Worm (Caenorhabditis elegans): ENCODE results near the gene tes-1.

DNA sequence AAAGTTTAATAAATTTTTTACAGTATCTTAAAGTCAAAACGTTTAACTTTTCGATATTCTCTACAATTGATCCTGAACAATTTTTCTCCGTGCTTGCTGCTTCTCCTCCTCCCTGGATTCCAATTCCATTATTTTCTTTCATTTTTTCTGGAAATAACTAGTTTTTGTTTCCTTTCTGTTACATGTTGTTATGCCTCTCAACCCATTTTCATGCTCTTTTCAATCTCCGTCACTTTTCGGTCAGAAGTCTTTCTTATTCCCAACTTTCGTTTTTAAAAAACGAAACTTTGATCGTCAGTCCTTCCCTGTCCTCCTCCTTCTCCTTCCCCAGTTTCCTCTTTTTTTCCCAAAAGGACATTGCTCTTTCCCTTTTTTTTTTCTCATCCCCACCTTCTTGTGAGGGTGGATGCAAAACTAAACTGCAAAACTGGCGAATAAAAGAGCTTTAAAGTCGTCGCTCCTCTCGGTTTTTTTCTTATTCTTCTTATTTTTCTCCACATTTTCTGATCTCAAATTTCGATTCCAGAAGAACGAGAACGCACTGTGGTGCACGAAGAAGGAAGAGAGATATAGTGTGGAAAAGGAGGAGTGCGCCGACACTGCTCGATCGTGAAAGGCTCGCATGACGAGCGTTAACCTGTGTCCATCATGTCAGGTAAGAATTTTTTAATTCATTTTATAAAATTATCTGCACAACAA lies 46.2 kb downstream of the tes-1 start, which contains the start of the genes C48A7.16 and egl-19:
- TF ChIP-seq him-1 (tag; optimal IDR thresholded peaks at IDR 0.05) (no peak), dao-5 (tag; optimal IDR thresholded peaks at IDR 0.05) (no peak)
